Fruit fly (Drosophila melanogaster): Measurements from ENCODE around the gene CG45071.
A peak's percentile ranks its signal among the peaks of the same experiment; 100 is the strongest.

Gene CG45071

DNA sequence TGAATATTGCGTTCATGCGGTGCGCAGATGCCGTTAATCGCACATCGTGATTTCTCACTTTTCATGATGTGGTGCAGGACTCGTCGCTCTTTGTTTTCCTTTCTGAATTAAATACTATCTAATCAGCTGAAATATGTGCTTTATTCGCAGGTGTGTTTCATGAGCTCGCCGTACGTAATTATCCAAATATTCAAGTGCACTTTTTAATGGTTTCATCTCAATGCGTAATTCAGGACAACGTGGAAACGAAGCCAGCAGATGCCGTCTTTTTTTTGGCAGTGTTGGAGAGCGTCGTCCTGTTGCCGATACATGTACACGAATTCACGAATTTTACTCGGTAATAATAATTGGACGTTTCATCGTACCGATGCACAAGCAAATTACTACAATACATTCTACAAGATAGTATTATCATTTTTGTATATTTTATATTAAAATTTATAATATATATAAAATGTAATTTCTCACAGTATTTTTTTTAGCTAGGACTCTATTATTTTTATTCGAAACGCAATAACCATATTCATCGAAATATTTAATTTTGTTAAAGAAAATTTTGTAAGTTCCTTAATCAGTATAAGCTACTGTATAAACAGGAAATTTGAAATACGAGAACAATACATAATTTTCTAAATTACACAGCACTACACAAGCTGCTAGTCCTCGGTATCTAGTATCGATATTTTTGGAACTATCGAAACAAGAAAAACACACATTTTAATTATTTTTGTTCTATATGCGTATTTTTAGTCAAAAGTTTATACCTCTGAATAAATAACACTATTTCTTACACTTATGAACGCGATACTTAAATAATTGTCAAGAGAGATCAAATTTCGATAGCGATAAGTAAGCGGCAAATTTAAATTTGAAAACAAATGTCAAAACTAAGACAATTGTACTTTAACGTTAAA, 31.2 kb downstream of the CG45071 start, which contains the start of gene CG12316 (continued):
- TF ChIP-seq CG33557 (GFP tag; optimal IDR thresholded peaks at IDR 0.05), result peak; percentile 96
- peak; percentile 91 for TF ChIP-seq Dip3 (GFP tag; optimal IDR thresholded peaks at IDR 0.05)
- TF ChIP-seq tgo (GFP tag; IDR thresholded peaks at IDR 0.05), result peak; percentile 73
- TF ChIP-seq Gsc (GFP tag; IDR thresholded peaks at IDR 0.05), result no peak
- no peak; the same call in 2 of the 3 replicates for TF ChIP-seq hb (GFP tag; IDR thresholded peaks at IDR 0.05; ENCODE audit: partially characterized antibody)
- TF ChIP-seq CG12769 (tag; optimal IDR thresholded peaks at IDR 0.05), result peak; percentile 91
- peak; percentile 83; the same call in 2 of the 3 replicates for TF ChIP-seq otp (GFP tag; IDR thresholded peaks at IDR 0.05)
- TF ChIP-seq Lpt (GFP tag; optimal IDR thresholded peaks at IDR 0.05), result no peak
- peak; percentile 66; the same call in 1 of the 2 replicates for TF ChIP-seq danr (GFP tag; IDR thresholded peaks at IDR 0.05)
- TF ChIP-seq grn (GFP tag; optimal IDR thresholded peaks at IDR 0.05), result peak; percentile 59
- peak; percentile 73 for TF ChIP-seq CG32532 (GFP tag; IDR thresholded peaks at IDR 0.05)
- TF ChIP-seq CoRest (tag; optimal IDR thresholded peaks at IDR 0.05), result peak; percentile 93
- peak in 1 of 2 experiments; percentile 48 for TF ChIP-seq crp (GFP tag; optimal IDR thresholded peaks at IDR 0.05)
- peak; percentile 94 for TF ChIP-seq HmgZ (tag; optimal IDR thresholded peaks at IDR 0.05)
- no peak for TF ChIP-seq Trl (optimal IDR thresholded peaks at IDR 0.05)
- TF ChIP-seq Trl (GFP tag; optimal IDR thresholded peaks at IDR 0.05), result peak; percentile 91
- peak; percentile 78 for TF ChIP-seq MTF-1 (GFP tag; optimal IDR thresholded peaks at IDR 0.05; ENCODE audit: borderline replicate concordance)
- TF ChIP-seq al (GFP tag; IDR thresholded peaks at IDR 0.05), result peak; percentile 28
- TF ChIP-seq sens (GFP tag), result peak; percentile 100
- peak; percentile 90 for TF ChIP-seq caup (GFP tag; optimal IDR thresholded peaks at IDR 0.05; ENCODE audit: severe bottlenecking)
- TF ChIP-seq CG12104 (GFP tag; optimal IDR thresholded peaks at IDR 0.05), result peak; percentile 85
- TF ChIP-seq Lim3 (GFP tag; IDR thresholded peaks at IDR 0.05), result no peak
- TF ChIP-seq CG9876 (GFP tag; optimal IDR thresholded peaks at IDR 0.05), result peak; percentile 74
- peak; percentile 95 for TF ChIP-seq CG10979 (tag; optimal IDR thresholded peaks at IDR 0.05)
- TF ChIP-seq sisA (GFP tag; IDR thresholded peaks at IDR 0.05), result peak; percentile 74
- TF ChIP-seq CG17359 (tag; optimal IDR thresholded peaks at IDR 0.05), result peak; percentile 88
- peak; percentile 74 for TF ChIP-seq HLH3B (GFP tag; IDR thresholded peaks at IDR 0.05)
- peak; percentile 92 for TF ChIP-seq CG30403 (GFP tag; optimal IDR thresholded peaks at IDR 0.05)
- peak; percentile 90 for TF ChIP-seq CG31441 (GFP tag; IDR thresholded peaks at IDR 0.05)
- TF ChIP-seq Gug (GFP tag; IDR thresholded peaks at IDR 0.05), result peak; percentile 77
- TF ChIP-seq Dll (GFP tag; IDR thresholded peaks at IDR 0.05; ENCODE audit: partially characterized antibody), result peak; percentile 92
- TF ChIP-seq gce (GFP tag; IDR thresholded peaks at IDR 0.05), result peak; percentile 36; the same call in 2 of the 3 replicates
- no peak; the same call in none of the 2 replicates for TF ChIP-seq dimm (GFP tag; IDR thresholded peaks at IDR 0.05)
- peak; percentile 90 for TF ChIP-seq dysf (GFP tag; IDR thresholded peaks at IDR 0.05)
- TF ChIP-seq aop (GFP tag; IDR thresholded peaks at IDR 0.05), result 0 out of 2 replicates have a peak, but pooled peaks have one; percentile 51
- peak; percentile 67 for TF ChIP-seq ash1 (GFP tag; optimal IDR thresholded peaks at IDR 0.05)
- TF ChIP-seq HHEX (GFP tag; optimal IDR thresholded peaks at IDR 0.05), result peak; percentile 85
- peak; percentile 89 for TF ChIP-seq CG4424 (GFP tag; optimal IDR thresholded peaks at IDR 0.05)
- peak; percentile 34 for TF ChIP-seq CG43689 (GFP tag; IDR thresholded peaks at IDR 0.05)
- peak; percentile 83 for TF ChIP-seq CG4404 (GFP tag; IDR thresholded peaks at IDR 0.05)
- TF ChIP-seq chm (GFP tag; IDR thresholded peaks at IDR 0.05), result peak; percentile 91
- peak; percentile 47 for TF ChIP-seq pfk (GFP tag; optimal IDR thresholded peaks at IDR 0.05)
- TF ChIP-seq Fer2 (tag; optimal IDR thresholded peaks at IDR 0.05), result peak; percentile 81
- peak; percentile 81 for TF ChIP-seq CG15601 (tag; optimal IDR thresholded peaks at IDR 0.05)
- TF ChIP-seq Dp (GFP tag; optimal IDR thresholded peaks at IDR 0.05), result peak; percentile 76
- TF ChIP-seq CG9932 (GFP tag; IDR thresholded peaks at IDR 0.05), result peak; percentile 81
- peak; percentile 94 for TF ChIP-seq CG6813 (GFP tag; optimal IDR thresholded peaks at IDR 0.05)
- peak; percentile 91 for TF ChIP-seq phol (tag; optimal IDR thresholded peaks at IDR 0.05)
- TF ChIP-seq lmd (GFP tag; IDR thresholded peaks at IDR 0.05), result peak; percentile 88

All from whole organism, embryonic.